Fruit fly (Drosophila melanogaster) whole organism, embryonic: ENCODE measurements around the gene CG14537.

ENCODE experiments used
- Ada2b ChIP-seq: fragments of 200-800 bp; sonication (Bioruptor generic); IDR thresholded peaks from 2 replicates; pipeline ENCODE4 v1.3.6; 2022; ENCODE audit warnings: missing biosample characterization, missing genetic modification characterization
- CG12769 ChIP-seq: fragments of 200-800 bp; sonication (Bioruptor generic); optimal IDR thresholded peaks from 2 replicates; lab custom pipeline; 2019; ENCODE audit warnings: missing biosample characterization, mild to moderate bottlenecking, missing genetic modification characterization, moderate library complexity
- CG17568 ChIP-seq: fragments of 200-800 bp; sonication (Bioruptor generic); optimal IDR thresholded peaks from 2 replicates; lab custom pipeline; 2018; ENCODE audit warnings: missing biosample characterization, mild to moderate bottlenecking, missing genetic modification characterization, moderate library complexity
- CG17802 ChIP-seq: fragments of 200-800 bp; sonication (Bioruptor generic); optimal IDR thresholded peaks from 2 replicates; lab custom pipeline; 2018; ENCODE audit warnings: missing biosample characterization, mild to moderate bottlenecking, missing genetic modification characterization, moderate library complexity
- CG2116 ChIP-seq: fragments of 200-800 bp; sonication (Bioruptor generic); optimal IDR thresholded peaks from 3 replicates; lab custom pipeline; 2018; ENCODE audit warnings: missing biosample characterization, mild to moderate bottlenecking, missing genetic modification characterization
- CG2129 ChIP-seq: fragments of 200-800 bp; sonication (Bioruptor generic); IDR thresholded peaks from 2 replicates; pipeline ENCODE4 v1.3.6; 2022; ENCODE audit warnings: missing biosample characterization, missing genetic modification characterization; ENCODE audit not compliant: partially characterized antibody
- CG2199 ChIP-seq: fragments of 200-800 bp; sonication (Bioruptor generic); IDR thresholded peaks from 3 replicates; pipeline ENCODE4 v1.3.6; 2022; ENCODE audit warnings: missing biosample characterization, missing genetic modification characterization
- CG42726 ChIP-seq: fragments of 200-800 bp; sonication (Bioruptor generic); IDR thresholded peaks from 2 replicates; pipeline ENCODE4 v1.3.6; 2022; ENCODE audit warnings: missing biosample characterization, missing genetic modification characterization; ENCODE audit not compliant: partially characterized antibody
- CG4424 ChIP-seq: fragments of 200-800 bp; sonication (Bioruptor generic); optimal IDR thresholded peaks from 3 replicates; lab custom pipeline; 2016; ENCODE audit warnings: missing biosample characterization, missing genetic modification characterization
- CG4854 ChIP-seq: fragments of 200-800 bp; sonication (Bioruptor generic); optimal IDR thresholded peaks from 2 replicates; lab custom pipeline; 2016; ENCODE audit warnings: missing biosample characterization, missing genetic modification characterization, inconsistent platforms
- CG7745 ChIP-seq: fragments of 200-800 bp; sonication (Bioruptor generic); optimal IDR thresholded peaks from 2 replicates; lab custom pipeline; 2018; ENCODE audit warnings: missing biosample characterization, mild to moderate bottlenecking, missing genetic modification characterization, moderate library complexity
- CG8281 ChIP-seq: fragments of 200-800 bp; sonication (Bioruptor generic); optimal IDR thresholded peaks from 2 replicates; lab custom pipeline; 2018; ENCODE audit warnings: missing biosample characterization, mild to moderate bottlenecking, missing genetic modification characterization, moderate library complexity
- CG8290 ChIP-seq, 3 experiments: fragments of 200-800 bp; sonication (Bioruptor generic); optimal IDR thresholded peaks; 2 replicates each; lab custom pipeline; 2016 to 2019; ENCODE audit warnings: missing biosample characterization in 3 of 3, missing genetic modification characterization in 3 of 3, mild to moderate bottlenecking in 2 of 3, moderate library complexity in 1 of 3
- CG9609 ChIP-seq: fragments of 200-800 bp; sonication (Bioruptor generic); optimal IDR thresholded peaks from 3 replicates; lab custom pipeline; 2016; ENCODE audit warnings: missing biosample characterization, missing genetic modification characterization
- Dbx ChIP-seq: fragments of 200-800 bp; sonication (Bioruptor generic); IDR thresholded peaks from 3 replicates; pipeline ENCODE4 v1.3.6; 2022; ENCODE audit warnings: missing biosample characterization, missing genetic modification characterization
- Dek ChIP-seq: fragments of 200-800 bp; sonication (Bioruptor generic); optimal IDR thresholded peaks from 3 replicates; lab custom pipeline; 2019; ENCODE audit warnings: missing biosample characterization, mild to moderate bottlenecking, missing genetic modification characterization, moderate library complexity
- Dip3 ChIP-seq: fragments of 200-800 bp; sonication (Bioruptor generic); optimal IDR thresholded peaks from 3 replicates; lab custom pipeline; 2016; ENCODE audit warnings: missing biosample characterization, missing genetic modification characterization
- Doc2 ChIP-seq: fragments of 200-800 bp; sonication (Bioruptor generic); IDR thresholded peaks from 2 replicates; pipeline ENCODE4 v1.3.6; 2022; ENCODE audit warnings: missing biosample characterization, missing genetic modification characterization
- E2f1 ChIP-seq: fragments of 200-800 bp; sonication (Bioruptor generic); IDR thresholded peaks from 2 replicates; pipeline ENCODE4 v1.3.6; 2022; ENCODE audit warnings: missing biosample characterization, missing genetic modification characterization
- E2f2 ChIP-seq: fragments of 200-800 bp; sonication (Bioruptor generic); IDR thresholded peaks from 2 replicates; pipeline ENCODE4 v1.3.6; 2022; ENCODE audit warnings: missing biosample characterization, missing genetic modification characterization
- Hand ChIP-seq: fragments of 200-800 bp; sonication (Bioruptor generic); optimal IDR thresholded peaks from 2 replicates; lab custom pipeline; 2017; ENCODE audit warnings: mild to moderate bottlenecking, missing biosample characterization, missing genetic modification reagents, missing genetic modification characterization
- Lim3 ChIP-seq: fragments of 200-800 bp; sonication (Bioruptor generic); IDR thresholded peaks from 2 replicates; pipeline ENCODE4 v1.3.6; 2022; ENCODE audit warnings: missing biosample characterization, missing genetic modification characterization
- Med ChIP-seq: fragments of 200-800 bp; sonication (Bioruptor generic); peaks from one replicate; lab custom pipeline; 2016; ENCODE audit warnings: missing biosample characterization, missing genetic modification characterization, mild to moderate bottlenecking, inconsistent platforms, moderate library complexity
- Neu2 ChIP-seq: fragments of 200-800 bp; sonication (Bioruptor generic); optimal IDR thresholded peaks from 3 replicates; lab custom pipeline; 2016; ENCODE audit warnings: missing biosample characterization, missing genetic modification characterization, borderline replicate concordance
- Nf-YA ChIP-seq: fragments of 200-800 bp; sonication (Bioruptor generic); IDR thresholded peaks from 2 replicates; pipeline ENCODE4 v1.3.6; 2022; ENCODE audit warnings: missing biosample characterization, missing genetic modification characterization
- Nf-YC ChIP-seq: fragments of 200-800 bp; optimal IDR thresholded peaks from 3 replicates; lab custom pipeline; 2019; ENCODE audit warnings: missing biosample characterization, mild to moderate bottlenecking, missing genetic modification characterization, moderate library complexity
- Optix ChIP-seq: fragments of 200-800 bp; sonication (Bioruptor generic); IDR thresholded peaks from 3 replicates; pipeline ENCODE4 v1.3.6; 2022; ENCODE audit warnings: missing biosample characterization, missing genetic modification characterization
- Rx ChIP-seq: fragments of 200-800 bp; sonication (Bioruptor generic); IDR thresholded peaks from 2 replicates; pipeline ENCODE4 v1.3.6; 2022; ENCODE audit warnings: missing biosample characterization, missing genetic modification characterization
- Spps ChIP-seq: fragments of 200-800 bp; sonication (Bioruptor generic); optimal IDR thresholded peaks from 2 replicates; lab custom pipeline; 2018; ENCODE audit warnings: missing biosample characterization, mild to moderate bottlenecking, missing genetic modification characterization
- Ssrp ChIP-seq: fragments of 200-800 bp; sonication (Bioruptor generic); optimal IDR thresholded peaks from 2 replicates; lab custom pipeline; 2018; ENCODE audit warnings: missing biosample characterization, mild to moderate bottlenecking, missing genetic modification characterization, moderate library complexity
- cwo ChIP-seq: fragments of 200-800 bp; sonication (Bioruptor generic); optimal IDR thresholded peaks from 3 replicates; lab custom pipeline; 2017; ENCODE audit warnings: missing biosample characterization, missing genetic modification characterization, mild to moderate bottlenecking, moderate library complexity, missing genetic modification reagents
- exex ChIP-seq: fragments of 200-800 bp; sonication (Bioruptor generic); optimal IDR thresholded peaks from 4 replicates; lab custom pipeline; 2018; ENCODE audit warnings: missing biosample characterization, mild to moderate bottlenecking, missing genetic modification characterization, moderate library complexity
- h ChIP-seq: fragments of >200 bp; optimal IDR thresholded peaks from 2 replicates; lab custom pipeline; 2017
- her ChIP-seq: fragments of 200-800 bp; sonication (Bioruptor generic); optimal IDR thresholded peaks from 2 replicates; lab custom pipeline; 2016; ENCODE audit warnings: missing biosample characterization, missing genetic modification characterization
- insv ChIP-seq, 2 experiments: fragments of 200-800 bp; sonication (Bioruptor generic); optimal IDR thresholded peaks; 3 replicates each; lab custom pipeline; 2016 to 2018; ENCODE audit warnings: missing biosample characterization in 2 of 2, missing genetic modification characterization in 2 of 2
- jing ChIP-seq: fragments of 200-800 bp; sonication (Bioruptor generic); optimal IDR thresholded peaks from 2 replicates; lab custom pipeline; 2018; ENCODE audit warnings: missing biosample characterization, mild to moderate bottlenecking, missing genetic modification characterization
- knrl ChIP-seq: fragments of 200-800 bp; sonication (Bioruptor generic); IDR thresholded peaks from 3 replicates; pipeline ENCODE4 v1.3.6; 2022; ENCODE audit warnings: missing biosample characterization, missing genetic modification characterization; ENCODE audit not compliant: partially characterized antibody
- lmd ChIP-seq: fragments of 200-800 bp; sonication (Bioruptor generic); IDR thresholded peaks from 2 replicates; pipeline ENCODE4 v1.3.6; 2022; ENCODE audit warnings: missing biosample characterization, missing genetic modification characterization
- pho ChIP-seq: fragments of 200-800 bp; sonication (Bioruptor generic); optimal IDR thresholded peaks from 2 replicates; lab custom pipeline; 2016; ENCODE audit warnings: missing biosample characterization, missing genetic modification characterization
- psq ChIP-seq: fragments of 200-800 bp; sonication (Bioruptor generic); optimal IDR thresholded peaks from 2 replicates; lab custom pipeline; 2017; ENCODE audit warnings: missing biosample characterization, missing genetic modification characterization
- pzg ChIP-seq: fragments of 200-800 bp; sonication (Bioruptor generic); optimal IDR thresholded peaks from 3 replicates; lab custom pipeline; 2018; ENCODE audit warnings: missing biosample characterization, mild to moderate bottlenecking, missing genetic modification characterization, moderate library complexity
- sqz ChIP-seq: fragments of 200-800 bp; sonication (Bioruptor generic); optimal IDR thresholded peaks from 3 replicates; lab custom pipeline; 2018; ENCODE audit warnings: missing biosample characterization, mild to moderate bottlenecking, missing genetic modification characterization
- stwl ChIP-seq: fragments of 200-800 bp; sonication (Bioruptor generic); optimal IDR thresholded peaks from 3 replicates; lab custom pipeline; 2018; ENCODE audit warnings: missing biosample characterization, mild to moderate bottlenecking, missing genetic modification characterization, moderate library complexity
- tap ChIP-seq: fragments of 200-800 bp; optimal IDR thresholded peaks from 3 replicates; lab custom pipeline; 2019; ENCODE audit warnings: missing biosample characterization, mild to moderate bottlenecking, missing genetic modification characterization, moderate library complexity
- tgo ChIP-seq: fragments of 200-800 bp; sonication (Bioruptor generic); IDR thresholded peaks from 3 replicates; pipeline ENCODE4 v1.3.6; 2022; ENCODE audit warnings: missing biosample characterization, missing genetic modification characterization
- zfh1 ChIP-seq: fragments of 200-800 bp; sonication (Bioruptor generic); IDR thresholded peaks from 3 replicates; pipeline ENCODE4 v1.3.6; 2022; ENCODE audit warnings: missing biosample characterization, missing genetic modification characterization

CG14537 gene

DNA sequence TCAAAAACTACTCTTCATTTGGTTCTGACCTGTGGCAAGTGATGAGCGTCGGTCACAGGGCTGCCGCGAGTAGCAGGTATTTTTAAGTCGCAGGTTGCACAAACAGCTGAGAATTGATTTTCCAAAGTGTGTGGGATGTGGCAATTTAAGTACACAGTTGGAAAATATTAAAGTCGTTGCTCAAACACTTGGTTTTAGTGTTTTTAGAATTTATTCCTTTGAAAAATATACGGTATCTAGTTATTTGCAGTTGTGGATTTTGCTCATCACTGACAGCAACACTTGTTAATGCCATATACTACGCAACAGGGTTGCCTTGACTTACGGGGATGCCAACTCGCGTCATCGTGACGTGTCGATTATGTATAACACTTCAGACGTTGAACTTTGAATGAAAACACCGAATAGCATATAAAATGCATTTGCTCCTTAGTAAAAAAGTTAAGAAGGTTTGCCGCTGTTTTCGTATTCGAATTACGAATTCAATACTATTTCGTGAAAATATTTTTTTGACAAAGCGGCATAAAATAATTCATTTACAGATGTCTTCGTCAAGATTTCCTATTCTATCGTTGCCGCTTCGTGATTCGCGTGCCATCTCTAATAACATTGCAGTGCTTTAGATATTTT, 40.3 kb upstream of the CG14537 start, which contains the start of the genes Herp and r2d2 (continued):
- TF ChIP-seq Lim3 (peak; percentile 52; the same call in 1 of the 2 replicates), Doc2 (no peak; the same call in none of the 2 replicates), CG4424 (GFP tag; lab: Kevin White, UChicago) (peak; percentile 93), Hand (GFP tag; lab: Kevin White, UChicago) (peak; percentile 75), Rx (peak; percentile 78), Spps (tag; lab: Kevin White, UChicago) (peak; percentile 69), her (GFP tag; lab: Kevin White, UChicago) (peak; percentile 92), Optix (GFP tag; lab: Robert Waterston, UW) (peak; percentile 88), Dbx (GFP tag; lab: Robert Waterston, UW) (peak; percentile 94), CG2116 (GFP tag; lab: Kevin White, UChicago) (peak; percentile 99), Ada2b (GFP tag; lab: Robert Waterston, UW) (peak; percentile 86), tgo (GFP tag; lab: Robert Waterston, UW) (peak; percentile 91)

DNA sequence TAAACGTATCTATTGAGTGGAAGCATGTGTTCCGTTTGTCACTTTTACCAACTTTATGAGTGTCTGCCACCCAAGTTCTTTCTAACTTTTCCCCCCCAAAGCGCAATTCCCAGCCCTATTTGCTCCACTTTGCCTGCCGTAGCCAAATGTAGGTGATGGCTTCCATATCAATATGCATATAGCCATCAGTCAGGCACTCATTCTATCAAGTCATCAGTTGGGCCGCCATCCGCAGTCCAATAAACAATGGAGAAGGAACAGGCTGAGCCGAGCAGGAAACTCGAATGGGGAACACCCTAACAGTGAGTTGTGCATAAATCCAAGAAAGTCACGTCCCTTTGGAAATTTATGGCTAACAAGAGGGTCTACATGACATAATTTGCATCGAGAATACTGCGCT, 32.7 kb upstream of the CG14537 start:
- no peak for TF ChIP-seq tap (tag; lab: Kevin White, UChicago)
- no peak for TF ChIP-seq Dek (tag; lab: Kevin White, UChicago)
- TF ChIP-seq CG2129 (GFP tag; lab: Robert Waterston, UW): no peak
- TF ChIP-seq CG4854: no peak
- TF ChIP-seq Nf-YC (tag; lab: Kevin White, UChicago): no peak
- TF ChIP-seq cwo (GFP tag; lab: Kevin White, UChicago): no peak
- no peak for TF ChIP-seq CG9609
- peak; percentile 21 for TF ChIP-seq Med (GFP tag; lab: Kevin White, UChicago)
- no peak for TF ChIP-seq CG17568 (GFP tag; lab: Kevin White, UChicago)
- no peak for TF ChIP-seq knrl
- no peak for TF ChIP-seq psq
- no peak for TF ChIP-seq Neu2 (GFP tag; lab: Kevin White, UChicago)
- peak; percentile 95 for TF ChIP-seq CG8281 (tag; lab: Kevin White, UChicago)
- TF ChIP-seq Dip3 (GFP tag; lab: Kevin White, UChicago): no peak
- TF ChIP-seq lmd (GFP tag; lab: Robert Waterston, UW): no peak
- no peak for TF ChIP-seq jing (GFP tag; lab: Kevin White, UChicago)

DNA sequence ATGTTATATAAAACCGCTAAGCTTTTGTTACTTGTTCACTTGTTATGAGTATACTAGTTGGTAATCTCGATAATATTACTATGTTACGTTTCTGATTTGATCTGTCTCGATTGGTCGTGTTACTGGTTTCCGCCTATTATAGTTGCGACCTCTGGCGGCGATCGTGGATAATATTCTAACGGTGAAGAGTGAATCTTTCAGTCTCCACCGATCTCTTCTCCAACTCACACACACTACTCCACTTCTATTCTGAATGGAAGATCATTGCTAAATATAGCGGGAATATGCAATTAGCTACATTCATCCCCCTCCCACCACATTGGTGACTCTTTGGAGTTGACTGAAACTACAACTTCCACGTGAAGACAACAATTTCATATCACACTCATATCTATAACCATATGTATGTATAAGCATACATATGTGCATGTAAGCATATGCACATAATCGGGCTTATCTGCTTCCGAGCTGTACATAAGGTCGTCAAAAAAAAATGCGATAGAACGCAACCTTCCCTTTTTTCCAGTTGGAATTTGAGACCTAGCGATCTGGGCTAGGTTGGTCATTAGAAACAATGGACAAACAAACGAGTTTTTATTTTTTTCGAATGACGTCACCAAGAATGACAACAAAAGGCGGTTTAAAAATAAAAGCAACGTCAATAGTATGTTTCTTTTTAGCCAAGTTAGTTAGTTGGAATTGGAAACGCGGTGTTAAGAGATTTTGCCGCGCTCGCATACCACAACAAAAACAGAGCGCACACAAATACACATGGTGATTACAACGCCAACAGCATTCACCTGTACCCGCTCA, 31.2 kb upstream of the CG14537 start:
- TF ChIP-seq CG7745 (tag; lab: Kevin White, UChicago) (no peak), E2f2 (GFP tag; lab: Robert Waterston, UW) (peak; percentile 22; the same call in 1 of the 2 replicates), CG2199 (GFP tag; lab: Robert Waterston, UW) (0 out of 3 replicates have a peak, but pooled peaks have one; percentile 8), pho (GFP tag; lab: Kevin White, UChicago) (no peak), E2f1 (peak; percentile 40; the same call in 1 of the 2 replicates), pzg (GFP tag; lab: Kevin White, UChicago) (no peak), insv (GFP tag; optimal IDR thresholded peaks at IDR 0.05; lab: Kevin White, UChicago) (peak in 1 of 2 experiments; percentile 60), stwl (tag; lab: Kevin White, UChicago) (no peak), sqz (GFP tag; lab: Kevin White, UChicago) (peak; percentile 94), CG12769 (tag; lab: Kevin White, UChicago) (peak; percentile 13), Ssrp (tag; lab: Kevin White, UChicago) (no peak), exex (tag; lab: Kevin White, UChicago) (peak; percentile 49), h (lab: Kevin White, UChicago) (no peak), CG42726 (no peak), zfh1 (GFP tag; lab: Robert Waterston, UW) (0 out of 3 replicates have a peak, but pooled peaks have one; percentile 3), CG17802 (tag; lab: Kevin White, UChicago) (no peak), CG8290 (GFP tag; optimal IDR thresholded peaks at IDR 0.05; lab: Kevin White, UChicago) (no peak), CG8290 (tag; optimal IDR thresholded peaks at IDR 0.05; lab: Kevin White, UChicago) (peak in 1 of 2 experiments; percentile 27), Nf-YA (0 out of 2 replicates have a peak, but pooled peaks have one; percentile 31)
